Fruit fly (Drosophila melanogaster) whole organism, embryonic: Measurements from ENCODE around the gene GAPcenA.

Source experiments
- ATbp ChIP-seq: fragments of 200-800 bp; sonication (Bioruptor generic); optimal IDR thresholded peaks from 2 replicates; lab custom pipeline; 2017; ENCODE audit warnings: missing biosample characterization, mild to moderate bottlenecking, missing genetic modification characterization, missing genetic modification reagents
- Aef1 ChIP-seq: fragments of 200-800 bp; sonication (Bioruptor generic); IDR thresholded peaks from 3 replicates; pipeline ENCODE4 v1.3.6; 2022; ENCODE audit warnings: missing biosample characterization, missing genetic modification characterization
- Antp ChIP-seq: fragments of 200-800 bp; sonication (Bioruptor generic); optimal IDR thresholded peaks from 3 replicates; lab custom pipeline; 2016; ENCODE audit warnings: missing biosample characterization, missing genetic modification characterization
- B-H2 ChIP-seq: fragments of 200-800 bp; sonication (Bioruptor generic); optimal IDR thresholded peaks from 2 replicates; lab custom pipeline; 2018; ENCODE audit warnings: missing biosample characterization, mild to moderate bottlenecking, missing genetic modification characterization
- Bteb2 ChIP-seq: fragments of 200-800 bp; sonication (Bioruptor generic); optimal IDR thresholded peaks from 2 replicates; lab custom pipeline; 2016; ENCODE audit warnings: missing biosample characterization, missing genetic modification characterization
- CG1024 ChIP-seq: fragments of 200-800 bp; sonication (Bioruptor generic); IDR thresholded peaks from 2 replicates; pipeline ENCODE4 v1.3.6; 2022; ENCODE audit warnings: missing biosample characterization, missing genetic modification characterization
- CG10366 ChIP-seq: fragments of 200-800 bp; sonication (Bioruptor generic); IDR thresholded peaks from 2 replicates; pipeline ENCODE4 v1.3.6; 2022; ENCODE audit warnings: missing biosample characterization, missing genetic modification characterization
- CG10543 ChIP-seq: fragments of 200-800 bp; sonication (Bioruptor generic); optimal IDR thresholded peaks from 3 replicates; lab custom pipeline; 2017; ENCODE audit warnings: missing biosample characterization, mild to moderate bottlenecking, missing genetic modification characterization, moderate library complexity
- CG15696 ChIP-seq: fragments of 200-800 bp; sonication (Bioruptor generic); optimal IDR thresholded peaks from 2 replicates; lab custom pipeline; 2019; ENCODE audit warnings: missing biosample characterization, mild to moderate bottlenecking, missing genetic modification characterization, moderate library complexity
- CG16779 ChIP-seq: fragments of 200-800 bp; sonication (Bioruptor generic); IDR thresholded peaks from 2 replicates; pipeline ENCODE4 v1.3.6; 2022; ENCODE audit warnings: missing biosample characterization, missing genetic modification characterization
- CG16863 ChIP-seq: fragments of 200-800 bp; sonication (Bioruptor generic); optimal IDR thresholded peaks from 3 replicates; lab custom pipeline; 2016; ENCODE audit warnings: missing biosample characterization, missing genetic modification characterization
- CG17912 ChIP-seq: fragments of 200-800 bp; sonication (Bioruptor generic); optimal IDR thresholded peaks from 2 replicates; lab custom pipeline; 2018; ENCODE audit warnings: missing biosample characterization, mild to moderate bottlenecking, missing genetic modification characterization
- CG18262 ChIP-seq: fragments of 200-800 bp; optimal IDR thresholded peaks from 3 replicates; lab custom pipeline; 2019; ENCODE audit warnings: missing biosample characterization, mild to moderate bottlenecking, missing genetic modification characterization, moderate library complexity
- CG31441 ChIP-seq: fragments of 200-800 bp; sonication (Bioruptor generic); IDR thresholded peaks from 2 replicates; pipeline ENCODE4 v1.3.6; 2022; ENCODE audit warnings: missing biosample characterization, missing genetic modification characterization
- CG3407 ChIP-seq: fragments of 200-800 bp; sonication (Bioruptor generic); optimal IDR thresholded peaks from 2 replicates; lab custom pipeline; 2018; ENCODE audit warnings: missing biosample characterization, mild to moderate bottlenecking, missing genetic modification characterization
- CG4328 ChIP-seq: fragments of 200-800 bp; sonication (Bioruptor generic); optimal IDR thresholded peaks from 3 replicates; lab custom pipeline; 2017; ENCODE audit warnings: missing biosample characterization, missing genetic modification reagents, missing genetic modification characterization
- CG6175 ChIP-seq: fragments of 200-800 bp; sonication (Bioruptor generic); IDR thresholded peaks from 3 replicates; pipeline ENCODE4 v1.3.6; 2022; ENCODE audit warnings: missing biosample characterization, missing genetic modification characterization
- CG6654 ChIP-seq: fragments of 200-800 bp; sonication (Bioruptor generic); optimal IDR thresholded peaks from 2 replicates; lab custom pipeline; 2017; ENCODE audit warnings: missing biosample characterization, mild to moderate bottlenecking, missing genetic modification characterization
- CG6765 ChIP-seq: fragments of 200-800 bp; sonication (Bioruptor generic); optimal IDR thresholded peaks from 3 replicates; lab custom pipeline; 2017; ENCODE audit warnings: missing biosample characterization, mild to moderate bottlenecking, missing genetic modification characterization
- CG7372 ChIP-seq: fragments of 200-800 bp; sonication (Bioruptor generic); IDR thresholded peaks from 2 replicates; pipeline ENCODE4 v1.3.6; 2022; ENCODE audit warnings: missing biosample characterization, missing genetic modification characterization
- CG9932 ChIP-seq: fragments of 200-800 bp; sonication (Bioruptor generic); IDR thresholded peaks from 2 replicates; pipeline ENCODE4 v1.3.6; 2022; ENCODE audit warnings: missing biosample characterization, missing genetic modification characterization
- Dref ChIP-seq: fragments of 200-800 bp; sonication (Bioruptor generic); IDR thresholded peaks from 2 replicates; pipeline ENCODE4 v1.3.6; 2022; ENCODE audit warnings: missing biosample characterization, missing genetic modification characterization
- Drgx ChIP-seq: fragments of 200-800 bp; sonication (Bioruptor generic); IDR thresholded peaks from 2 replicates; pipeline ENCODE4 v1.3.6; 2022; ENCODE audit warnings: missing biosample characterization, missing genetic modification characterization
- Elba2 ChIP-seq: fragments of 200-800 bp; sonication (Bioruptor generic); optimal IDR thresholded peaks from 3 replicates; lab custom pipeline; 2016; ENCODE audit warnings: missing biosample characterization, missing genetic modification characterization
- Fer1 ChIP-seq: fragments of 200-800 bp; sonication (Bioruptor generic); optimal IDR thresholded peaks from 2 replicates; lab custom pipeline; 2017; ENCODE audit warnings: missing biosample characterization, mild to moderate bottlenecking, missing genetic modification characterization
- Hr51 ChIP-seq, 2 experiments: fragments of 200-800 bp; sonication (Bioruptor generic); optimal IDR thresholded peaks; 2 replicates in 1 of 2; 3 replicates in 1 of 2; lab custom pipeline; 2016 to 2018; ENCODE audit warnings: missing biosample characterization in 2 of 2, missing genetic modification characterization in 2 of 2, mild to moderate bottlenecking in 1 of 2, moderate library complexity in 1 of 2
- Kr ChIP-seq: fragments of 200-800 bp; sonication (Bioruptor generic); optimal IDR thresholded peaks from 2 replicates; lab custom pipeline; 2017; ENCODE audit warnings: missing biosample characterization, mild to moderate bottlenecking, missing genetic modification characterization
- NC2β ChIP-seq: fragments of 200-800 bp; sonication (Bioruptor generic); optimal IDR thresholded peaks from 2 replicates; lab custom pipeline; 2016; ENCODE audit warnings: missing biosample characterization, missing genetic modification characterization
- NfI ChIP-seq: fragments of 200-800 bp; sonication (Bioruptor generic); optimal IDR thresholded peaks from 3 replicates; lab custom pipeline; 2018; ENCODE audit warnings: missing biosample characterization, mild to moderate bottlenecking, missing genetic modification characterization, moderate library complexity
- Opbp ChIP-seq: fragments of 200-800 bp; sonication (Bioruptor generic); IDR thresholded peaks from 3 replicates; pipeline ENCODE4 v1.3.6; 2022; ENCODE audit warnings: missing biosample characterization, missing genetic modification characterization; ENCODE audit not compliant: partially characterized antibody
- Ravus ChIP-seq: fragments of 200-800 bp; sonication (Bioruptor generic); IDR thresholded peaks from 2 replicates; pipeline ENCODE4 v1.3.6; 2022; ENCODE audit warnings: missing biosample characterization, missing genetic modification characterization
- Scr ChIP-seq: fragments of 200-800 bp; sonication (Bioruptor generic); IDR thresholded peaks from 2 replicates; pipeline ENCODE4 v1.3.6; 2022; ENCODE audit warnings: missing biosample characterization, missing genetic modification characterization; ENCODE audit not compliant: partially characterized antibody
- Sox102F ChIP-seq: fragments of 200-800 bp; sonication (Bioruptor generic); optimal IDR thresholded peaks from 2 replicates; lab custom pipeline; 2018; ENCODE audit warnings: missing biosample characterization, mild to moderate bottlenecking, missing genetic modification characterization, moderate library complexity
- Sry-β ChIP-seq: fragments of 200-800 bp; sonication (Bioruptor generic); optimal IDR thresholded peaks from 2 replicates; lab custom pipeline; 2018; ENCODE audit warnings: missing biosample characterization, mild to moderate bottlenecking, missing genetic modification characterization, moderate library complexity
- Xbp1 ChIP-seq: fragments of 200-800 bp; sonication (Bioruptor generic); optimal IDR thresholded peaks from 3 replicates; lab custom pipeline; 2016; ENCODE audit warnings: missing biosample characterization, mild to moderate bottlenecking, missing genetic modification characterization
- br ChIP-seq: fragments of >200 bp; optimal IDR thresholded peaks from 2 replicates; lab custom pipeline; 2017
- btn ChIP-seq: fragments of 200-800 bp; sonication (Bioruptor generic); optimal IDR thresholded peaks from 2 replicates; lab custom pipeline; 2016; ENCODE audit warnings: missing biosample characterization, missing genetic modification characterization
- crp ChIP-seq, 2 experiments: fragments of 200-800 bp; sonication (Bioruptor generic); optimal IDR thresholded peaks; 2 replicates in 1 of 2; 3 replicates in 1 of 2; lab custom pipeline; 2017; ENCODE audit warnings: missing biosample characterization in 2 of 2, missing genetic modification characterization in 2 of 2, mild to moderate bottlenecking in 1 of 2, moderate library complexity in 1 of 2
- en ChIP-seq: fragments of 200-800 bp; sonication (Bioruptor generic); optimal IDR thresholded peaks from 2 replicates; lab custom pipeline; 2016; ENCODE audit warnings: missing biosample characterization, missing genetic modification characterization
- fru ChIP-seq: fragments of >200 bp; optimal IDR thresholded peaks from 2 replicates; lab custom pipeline; 2017
- her ChIP-seq: fragments of 200-800 bp; sonication (Bioruptor generic); optimal IDR thresholded peaks from 2 replicates; lab custom pipeline; 2016; ENCODE audit warnings: missing biosample characterization, missing genetic modification characterization
- odd ChIP-seq: fragments of 200-800 bp; sonication (Bioruptor generic); optimal IDR thresholded peaks from 2 replicates; lab custom pipeline; 2017; ENCODE audit warnings: missing biosample characterization, mild to moderate bottlenecking, missing genetic modification characterization
- org-1 ChIP-seq: fragments of 200-800 bp; sonication (Bioruptor generic); optimal IDR thresholded peaks from 2 replicates; lab custom pipeline; 2017; ENCODE audit warnings: missing biosample characterization, missing genetic modification characterization
- peb ChIP-seq: fragments of 200-800 bp; sonication (Bioruptor generic); IDR thresholded peaks from 2 replicates; pipeline ENCODE4 v1.3.6; 2022; ENCODE audit warnings: missing biosample characterization, missing genetic modification characterization
- phol ChIP-seq: fragments of 200-800 bp; sonication (Bioruptor generic); optimal IDR thresholded peaks from 3 replicates; lab custom pipeline; 2018; ENCODE audit warnings: missing biosample characterization, mild to moderate bottlenecking, missing genetic modification characterization, moderate library complexity
- prd ChIP-seq, 3 experiments: fragments of >200 bp in 2 of 3; fragments of 200-800 bp in 1 of 3; sonication (Bioruptor generic) in 1 of 3; optimal IDR thresholded peaks in 2 of 3; IDR thresholded peaks in 1 of 3; 2 replicates in 2 of 3; 3 replicates in 1 of 3; pipeline versions ENCODE4 v1.3.6 to Lab custom; 2017 to 2022; ENCODE audit warnings: missing biosample characterization in 1 of 3, missing genetic modification characterization in 1 of 3
- psq ChIP-seq: fragments of 200-800 bp; sonication (Bioruptor generic); optimal IDR thresholded peaks from 2 replicates; lab custom pipeline; 2017; ENCODE audit warnings: missing biosample characterization, missing genetic modification characterization
- scrt ChIP-seq: fragments of 200-800 bp; sonication (Bioruptor generic); optimal IDR thresholded peaks from 2 replicates; lab custom pipeline; 2018; ENCODE audit warnings: missing biosample characterization, mild to moderate bottlenecking, missing genetic modification characterization, moderate library complexity
- slou ChIP-seq: fragments of 200-800 bp; sonication (Bioruptor generic); optimal IDR thresholded peaks from 3 replicates; lab custom pipeline; 2016; ENCODE audit warnings: missing biosample characterization, missing genetic modification characterization
- sug ChIP-seq: fragments of 200-800 bp; optimal IDR thresholded peaks from 2 replicates; lab custom pipeline; 2019; ENCODE audit warnings: missing biosample characterization, mild to moderate bottlenecking, missing genetic modification characterization, moderate library complexity
- tna ChIP-seq: fragments of 200-800 bp; sonication (Bioruptor generic); IDR thresholded peaks from 2 replicates; pipeline ENCODE4 v1.3.6; 2022; ENCODE audit warnings: missing biosample characterization, missing genetic modification characterization; ENCODE audit not compliant: partially characterized antibody
- zen2 ChIP-seq: fragments of 200-800 bp; sonication (Bioruptor generic); IDR thresholded peaks from 3 replicates; pipeline ENCODE4 v1.3.6; 2022; ENCODE audit warnings: missing biosample characterization, missing genetic modification characterization; ENCODE audit not compliant: partially characterized antibody

The GAPcenA gene

dm6 chr3L:8338921-8339320, 7.4 kb upstream of the GAPcenA start, which contains the start of gene Pex2 (continued):
- TF ChIP-seq Scr, result peak; percentile 56
- no peak for TF ChIP-seq org-1 (GFP tag; lab: Kevin White, UChicago)
- TF ChIP-seq psq, result no peak
- no peak for TF ChIP-seq en (GFP tag; lab: Kevin White, UChicago)
- TF ChIP-seq crp (GFP tag; optimal IDR thresholded peaks at IDR 0.05; lab: Kevin White, UChicago), result peak in 1 of 2 experiments; percentile 18
- no peak for TF ChIP-seq CG1024 (GFP tag; lab: Robert Waterston, UW)
- no peak for TF ChIP-seq NC2β (GFP tag; lab: Kevin White, UChicago)
- TF ChIP-seq prd (optimal IDR thresholded peaks at IDR 0.05; lab: Kevin White, UChicago), result no peak
- no peak for TF ChIP-seq prd (GFP tag; IDR thresholded peaks at IDR 0.05; lab: Robert Waterston, UW)
- no peak for TF ChIP-seq Opbp (GFP tag; lab: Robert Waterston, UW)
- TF ChIP-seq CG6765, result no peak
- TF ChIP-seq Sry-β, result no peak
- TF ChIP-seq CG16779 (GFP tag; lab: Robert Waterston, UW), result no peak
- TF ChIP-seq ATbp (GFP tag; lab: Kevin White, UChicago), result no peak
- TF ChIP-seq phol (tag; lab: Kevin White, UChicago), result peak; percentile 91
- no peak for TF ChIP-seq peb
- no peak for TF ChIP-seq CG18262 (tag; lab: Kevin White, UChicago)
- TF ChIP-seq CG10543 (GFP tag; lab: Kevin White, UChicago), result no peak
- TF ChIP-seq fru (lab: Kevin White, UChicago), result no peak
- TF ChIP-seq slou (GFP tag; lab: Kevin White, UChicago), result no peak
- TF ChIP-seq br (lab: Kevin White, UChicago), result no peak
- TF ChIP-seq Fer1 (GFP tag; lab: Kevin White, UChicago), result no peak
- TF ChIP-seq CG31441 (GFP tag; lab: Robert Waterston, UW), result no peak
- no peak for TF ChIP-seq CG15696
- TF ChIP-seq btn (GFP tag; lab: Kevin White, UChicago), result no peak
- no peak for TF ChIP-seq CG4328 (GFP tag; lab: Kevin White, UChicago)
- TF ChIP-seq CG3407, result no peak
- no peak for TF ChIP-seq CG7372 (GFP tag; lab: Robert Waterston, UW)
- no peak for TF ChIP-seq CG6175 (GFP tag; lab: Robert Waterston, UW)
- TF ChIP-seq Bteb2 (GFP tag; lab: Kevin White, UChicago), result no peak
- peak; percentile 22; the same call in 1 of the 2 replicates for TF ChIP-seq CG9932 (GFP tag; lab: Robert Waterston, UW)
- TF ChIP-seq Ravus (GFP tag; lab: Robert Waterston, UW), result no peak
- no peak for TF ChIP-seq CG6654 (GFP tag; lab: Kevin White, UChicago)
- TF ChIP-seq scrt, result no peak
- TF ChIP-seq Aef1 (GFP tag; lab: Robert Waterston, UW), result no peak
- peak; percentile 28 for TF ChIP-seq sug (tag; lab: Kevin White, UChicago)
- no peak for TF ChIP-seq Sox102F
- no peak for TF ChIP-seq her (GFP tag; lab: Kevin White, UChicago)
- no peak for TF ChIP-seq CG17912
- peak; percentile 71 for TF ChIP-seq B-H2
- no peak for TF ChIP-seq tna (GFP tag; lab: Robert Waterston, UW)
- TF ChIP-seq odd (GFP tag; lab: Kevin White, UChicago), result no peak
- peak; percentile 66 for TF ChIP-seq Dref (GFP tag; lab: Robert Waterston, UW)
- TF ChIP-seq Xbp1, result no peak
- TF ChIP-seq CG16863 (GFP tag; lab: Kevin White, UChicago), result no peak
- no peak for TF ChIP-seq Hr51 (GFP tag; optimal IDR thresholded peaks at IDR 0.05; lab: Kevin White, UChicago)
- no peak for TF ChIP-seq Elba2
- no peak for TF ChIP-seq CG10366
- TF ChIP-seq Antp, result no peak
- TF ChIP-seq Drgx (GFP tag; lab: Robert Waterston, UW), result 0 out of 2 replicates have a peak, but pooled peaks have one; percentile 23
- TF ChIP-seq NfI, result no peak
- no peak for TF ChIP-seq Kr (GFP tag; lab: Kevin White, UChicago)
- no peak for TF ChIP-seq zen2
